Fruit fly (Drosophila melanogaster) whole organism, adult: ENCODE results near the gene CG9737.
A peak's percentile ranks its signal among the peaks of the same experiment; 100 is the strongest.

Source experiments
- CG11617 ChIP-seq: fragments of 200-800 bp; sonication (Bioruptor generic); optimal IDR thresholded peaks from 2 replicates; lab custom pipeline; 2017; ENCODE audit warnings: mild to moderate bottlenecking, missing biosample characterization, missing genetic modification reagents, missing genetic modification characterization
- CG12768 ChIP-seq: fragments of 200-800 bp; sonication (Bioruptor generic); optimal IDR thresholded peaks from 2 replicates; lab custom pipeline; 2017; ENCODE audit warnings: missing biosample characterization, missing genetic modification characterization, mild to moderate bottlenecking, moderate library complexity, missing genetic modification reagents
- CG14711 ChIP-seq: fragments of 200-800 bp; sonication (Bioruptor generic); optimal IDR thresholded peaks from 2 replicates; lab custom pipeline; 2018; ENCODE audit warnings: missing biosample characterization, mild to moderate bottlenecking, missing genetic modification characterization, moderate library complexity
- CG1620 ChIP-seq: fragments of 200-800 bp; sonication (Bioruptor generic); optimal IDR thresholded peaks from 2 replicates; lab custom pipeline; 2016; ENCODE audit warnings: missing biosample characterization, missing genetic modification characterization
- CG33017 ChIP-seq: fragments of 200-800 bp; sonication (Bioruptor generic); optimal IDR thresholded peaks from 2 replicates; lab custom pipeline; 2018; ENCODE audit warnings: missing biosample characterization, mild to moderate bottlenecking, missing genetic modification characterization, moderate library complexity
- CG5204 ChIP-seq: fragments of 200-800 bp; sonication (Bioruptor generic); optimal IDR thresholded peaks from 2 replicates; lab custom pipeline; 2016; ENCODE audit warnings: missing biosample characterization, missing genetic modification characterization
- CG7045 ChIP-seq: fragments of 200-800 bp; sonication (Bioruptor generic); optimal IDR thresholded peaks from 2 replicates; lab custom pipeline; 2017; ENCODE audit warnings: missing biosample characterization, mild to moderate bottlenecking, missing genetic modification characterization
- CG7101 ChIP-seq: fragments of 200-800 bp; sonication (Bioruptor generic); optimal IDR thresholded peaks from 2 replicates; lab custom pipeline; 2018; ENCODE audit warnings: missing biosample characterization, mild to moderate bottlenecking, missing genetic modification characterization, moderate library complexity
- Clk ChIP-seq: fragments of 200-800 bp; sonication (Bioruptor generic); optimal IDR thresholded peaks from 2 replicates; lab custom pipeline; 2017; ENCODE audit warnings: missing biosample characterization, missing genetic modification characterization
- Crg-1 ChIP-seq: fragments of 200-800 bp; sonication (Bioruptor generic); optimal IDR thresholded peaks from 2 replicates; lab custom pipeline; 2016; ENCODE audit warnings: missing biosample characterization, missing genetic modification characterization
- Hr96 ChIP-seq: fragments of 200-800 bp; sonication (Bioruptor generic); optimal IDR thresholded peaks from 2 replicates; lab custom pipeline; 2016; ENCODE audit warnings: missing biosample characterization, missing genetic modification characterization
- Mnt ChIP-seq: fragments of 200-800 bp; sonication (Bioruptor generic); optimal IDR thresholded peaks from 2 replicates; lab custom pipeline; 2016; ENCODE audit warnings: missing biosample characterization, mild to moderate bottlenecking, missing genetic modification characterization
- bab1 ChIP-seq: fragments of 200-800 bp; sonication (Bioruptor generic); optimal IDR thresholded peaks from 3 replicates; lab custom pipeline; 2019; ENCODE audit warnings: missing biosample characterization, mild to moderate bottlenecking, missing genetic modification characterization, moderate library complexity
- cic ChIP-seq: fragments of 200-800 bp; sonication (Bioruptor generic); optimal IDR thresholded peaks from 2 replicates; lab custom pipeline; 2017; ENCODE audit warnings: missing biosample characterization, mild to moderate bottlenecking, missing genetic modification characterization, moderate library complexity
- cnc ChIP-seq, 2 experiments: fragments of >200 bp; optimal IDR thresholded peaks; 2 replicates each; lab custom pipeline; 2017
- kay ChIP-seq: fragments of 200-800 bp; sonication (Bioruptor generic); peaks from one replicate; lab custom pipeline; 2016; ENCODE audit warnings: missing biosample characterization, missing genetic modification characterization, borderline replicate concordance
- ovo ChIP-seq: fragments of 200-800 bp; sonication (Bioruptor generic); optimal IDR thresholded peaks from 2 replicates; lab custom pipeline; 2016; ENCODE audit warnings: missing biosample characterization, missing genetic modification characterization
- pad ChIP-seq: fragments of 200-800 bp; sonication (Bioruptor generic); optimal IDR thresholded peaks from 3 replicates; lab custom pipeline; 2017; ENCODE audit warnings: missing biosample characterization, missing genetic modification characterization, mild to moderate bottlenecking, moderate library complexity, missing genetic modification reagents
- tj ChIP-seq: fragments of 200-800 bp; sonication (Bioruptor generic); optimal IDR thresholded peaks from 3 replicates; lab custom pipeline; 2017; ENCODE audit warnings: missing biosample characterization, mild to moderate bottlenecking, missing genetic modification characterization, moderate library complexity
- toe ChIP-seq: fragments of 200-800 bp; sonication (Bioruptor generic); optimal IDR thresholded peaks from 2 replicates; lab custom pipeline; 2016; ENCODE audit warnings: missing biosample characterization, missing genetic modification characterization

The CG9737 gene

DNA sequence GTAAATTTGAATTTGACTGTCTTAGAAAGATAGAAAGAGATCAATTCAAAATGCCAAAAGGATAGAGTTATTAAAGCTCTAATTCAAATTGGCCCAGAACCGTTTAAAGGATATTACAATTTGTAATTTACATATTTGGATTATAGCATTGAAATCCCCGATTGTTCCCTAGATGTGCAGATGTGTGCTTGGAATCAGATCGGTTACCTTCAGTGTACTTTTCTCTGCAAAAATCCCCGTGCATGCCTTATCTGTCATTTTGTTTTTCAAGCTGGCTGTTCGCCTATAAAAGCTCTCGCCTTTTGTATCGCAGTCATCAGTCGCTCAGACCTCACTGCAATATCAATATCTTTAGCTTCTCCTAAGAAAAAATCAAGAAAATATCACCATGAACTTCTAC, 32.6 kb downstream of the CG9737 start, which contains the start of gene CecA1:
CecA1 (plus strand) TSS at position 315 of the 400 bp plus-strand sequence.
- TF ChIP-seq CG7045 (GFP tag; lab: Kevin White, UChicago) (no peak), pad (GFP tag; lab: Kevin White, UChicago) (no peak)

DNA sequence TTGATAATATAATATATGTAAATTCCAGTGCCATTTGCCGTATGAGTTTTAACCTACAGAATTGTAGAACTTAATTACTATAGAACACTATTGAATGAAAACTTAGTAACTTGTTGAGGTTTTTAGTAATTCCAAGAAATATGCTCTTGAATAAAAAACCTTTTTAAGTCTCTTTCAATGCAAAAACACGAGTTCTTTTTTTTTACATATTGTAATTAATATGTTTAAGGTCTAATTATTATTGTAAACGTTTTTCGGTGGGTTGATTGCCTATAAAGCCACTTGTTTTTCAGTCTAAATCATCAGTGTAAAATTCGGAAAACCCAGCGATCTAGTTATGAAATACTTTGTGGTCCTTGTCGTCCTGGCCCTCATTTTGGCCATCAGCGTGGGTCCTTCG, 33.5 kb downstream of the CG9737 start, which contains the start of gene Anp:
Anp (plus strand) TSS at position 301 of the 400 bp plus-strand sequence.
- TF ChIP-seq ovo (no peak), CG33017 (tag; lab: Kevin White, UChicago) (no peak), CG12768 (GFP tag; lab: Kevin White, UChicago) (no peak), CG7101 (tag; lab: Kevin White, UChicago) (no peak), CG5204 (no peak), Hr96 (no peak), cic (GFP tag; lab: Kevin White, UChicago) (no peak), tj (GFP tag; lab: Kevin White, UChicago) (no peak), pad (GFP tag; lab: Kevin White, UChicago) (no peak), CG1620 (no peak), CG7045 (GFP tag; lab: Kevin White, UChicago) (no peak), Clk (GFP tag; lab: Kevin White, UChicago) (no peak), cnc (optimal IDR thresholded peaks at IDR 0.05; lab: Kevin White, UChicago) (no peak), Mnt (no peak), bab1 (GFP tag; lab: Kevin White, UChicago) (no peak), CG14711 (tag; lab: Kevin White, UChicago) (no peak), toe (GFP tag; lab: Kevin White, UChicago) (no peak), kay (GFP tag; lab: Kevin White, UChicago) (no peak), Crg-1 (GFP tag; lab: Kevin White, UChicago) (no peak), CG11617 (GFP tag; lab: Kevin White, UChicago) (no peak)

DNA sequence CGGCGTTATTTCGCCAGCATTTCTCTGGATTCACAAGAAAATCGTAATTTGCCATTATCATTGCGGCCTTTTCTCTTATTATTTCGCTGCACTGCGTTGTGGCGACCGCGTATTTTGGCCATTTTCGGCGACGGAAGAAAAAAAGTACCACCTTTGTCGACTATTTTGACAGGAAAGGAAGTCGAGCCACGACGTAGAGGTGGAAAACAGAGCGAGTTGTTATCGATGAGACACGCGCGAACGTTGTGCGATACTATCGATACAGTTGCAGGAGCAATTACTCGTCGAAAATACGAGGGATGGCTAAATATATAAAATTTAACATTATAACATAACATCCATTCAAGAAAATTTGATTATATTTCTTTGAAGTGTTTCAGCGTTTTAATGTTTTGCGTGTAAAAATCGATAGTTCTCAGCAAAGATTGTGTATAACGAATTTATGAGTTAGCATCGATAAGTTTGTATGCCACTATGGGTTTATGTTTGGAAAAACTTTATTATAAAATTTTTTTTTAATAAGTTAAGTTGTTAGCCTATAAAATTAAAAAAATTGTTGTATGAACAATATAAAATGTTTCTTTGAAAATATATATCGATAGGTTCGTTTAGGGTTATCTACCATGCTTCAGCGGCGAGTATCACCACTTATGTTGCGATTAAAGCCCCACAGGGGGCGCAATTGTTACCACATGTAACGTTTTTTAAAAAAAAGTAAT, 34.2 kb downstream of the CG9737 start, which contains the start of gene RpS7:
RpS7 (minus strand) TSS at position 255 of the 719 bp plus-strand sequence.
- peak; percentile 69 for TF ChIP-seq Hr96
- TF ChIP-seq kay (GFP tag; lab: Kevin White, UChicago) = peak; percentile 67
- TF ChIP-seq toe (GFP tag; lab: Kevin White, UChicago) = peak; percentile 74
- peak; percentile 51 for TF ChIP-seq cic (GFP tag; lab: Kevin White, UChicago)
- peak; percentile 69 for TF ChIP-seq CG1620
- TF ChIP-seq CG7045 (GFP tag; lab: Kevin White, UChicago) = peak; percentile 67
- TF ChIP-seq CG11617 (GFP tag; lab: Kevin White, UChicago) = peak; percentile 88
- no peak for TF ChIP-seq cnc (optimal IDR thresholded peaks at IDR 0.05; lab: Kevin White, UChicago)
- peak; percentile 55 for TF ChIP-seq pad (GFP tag; lab: Kevin White, UChicago)
- TF ChIP-seq CG5204 = peak; percentile 69
- TF ChIP-seq CG33017 (tag; lab: Kevin White, UChicago) = peak; percentile 69
- TF ChIP-seq tj (GFP tag; lab: Kevin White, UChicago) = peak; percentile 59
- TF ChIP-seq Crg-1 (GFP tag; lab: Kevin White, UChicago) = peak; percentile 45
- peak; percentile 75 for TF ChIP-seq Mnt
- TF ChIP-seq CG14711 (tag; lab: Kevin White, UChicago) = peak; percentile 55
- peak; percentile 75 for TF ChIP-seq CG7101 (tag; lab: Kevin White, UChicago)
- peak; percentile 64 for TF ChIP-seq CG12768 (GFP tag; lab: Kevin White, UChicago)
- TF ChIP-seq ovo = peak; percentile 52
- TF ChIP-seq bab1 (GFP tag; lab: Kevin White, UChicago) = peak; percentile 84
- TF ChIP-seq Clk (GFP tag; lab: Kevin White, UChicago) = peak; percentile 62

dm6 chr3R:30208011-30208410, 35.1 kb downstream of the CG9737 start:
- no peak for TF ChIP-seq kay (GFP tag; lab: Kevin White, UChicago)
- TF ChIP-seq Clk (GFP tag; lab: Kevin White, UChicago) = no peak
- TF ChIP-seq pad (GFP tag; lab: Kevin White, UChicago) = no peak
- no peak for TF ChIP-seq CG11617 (GFP tag; lab: Kevin White, UChicago)
- TF ChIP-seq cic (GFP tag; lab: Kevin White, UChicago) = no peak
- no peak for TF ChIP-seq CG5204
- no peak for TF ChIP-seq CG7045 (GFP tag; lab: Kevin White, UChicago)
- no peak for TF ChIP-seq CG33017 (tag; lab: Kevin White, UChicago)
- no peak for TF ChIP-seq CG7101 (tag; lab: Kevin White, UChicago)
- no peak for TF ChIP-seq Mnt
- no peak for TF ChIP-seq Hr96
- no peak for TF ChIP-seq bab1 (GFP tag; lab: Kevin White, UChicago)
- TF ChIP-seq toe (GFP tag; lab: Kevin White, UChicago) = no peak
- no peak for TF ChIP-seq ovo
- no peak for TF ChIP-seq tj (GFP tag; lab: Kevin White, UChicago)

- TF ChIP-seq kay (GFP tag; lab: Kevin White, UChicago) (no peak), bab1 (GFP tag; lab: Kevin White, UChicago) (peak; percentile 67), Mnt (peak; percentile 24)
These were observed 37.2 kb downstream of the CG9737 start for dm6 chr3R:30205946-30206345.

dm6 chr3R:30204004-30204603, 39.0 kb downstream of the CG9737 start:
- TF ChIP-seq CG5204 (no peak), Crg-1 (GFP tag; lab: Kevin White, UChicago) (no peak)
